Worm (Caenorhabditis elegans) whole organism, young adult: ENCODE results near the gene srab-18.

Experiments
- D2030.7 ChIP-seq: fragments of 200-800 bp; sonication (Bioruptor generic); IDR thresholded peaks from 2 replicates; pipeline ENCODE4 v1.3.6; 2022; ENCODE audit warnings: missing genetic modification reagents, missing genetic modification characterization, missing compliant biosample characterization
- ama-1 ChIP-seq, 3 experiments: fragments of 150-350 bp in 1 of 3; sonication (generic microtip) in 2 of 3; optimal IDR thresholded peaks; 2 replicates each; lab custom pipeline; 2014 to 2018; ENCODE audit warnings: missing biosample characterization in 2 of 3, missing genetic modification characterization in 2 of 3, missing genetic modification reagents in 2 of 3
- efl-1 ChIP-seq: fragments of 150-350 bp; optimal IDR thresholded peaks from 2 replicates; lab custom pipeline; 2014; ENCODE audit warnings: missing biosample characterization, missing genetic modification reagents, missing genetic modification characterization
- him-1 ChIP-seq: sonication (generic microtip); optimal IDR thresholded peaks from 2 replicates; lab custom pipeline; 2016; ENCODE audit warnings: missing genotype, missing genetic modification reagents, missing genetic modification characterization, missing compliant biosample characterization
- snpc-4 ChIP-seq, 5 experiments: fragments of 150-350 bp in 1 of 5; sonication (generic microtip) in 4 of 5; optimal IDR thresholded peaks; 2 replicates each; lab custom pipeline; 2014 to 2018; ENCODE audit warnings: missing genetic modification characterization in 5 of 5, missing biosample characterization in 3 of 5, antibody characterized with exemption in 2 of 5, mild to moderate bottlenecking in 2 of 5, missing compliant biosample characterization in 2 of 5, missing genotype in 2 of 5, moderate library complexity in 2 of 5, missing genetic modification reagents in 1 of 5
- tbx-9 ChIP-seq: sonication (generic microtip); optimal IDR thresholded peaks from 2 replicates; lab custom pipeline; 2016; ENCODE audit warnings: borderline replicate concordance, missing genetic modification characterization, inconsistent platforms, missing compliant biosample characterization
- unc-62 ChIP-seq: fragments of 150-350 bp; optimal IDR thresholded peaks from 2 replicates; lab custom pipeline; 2014; ENCODE audit warnings: missing biosample characterization, missing genetic modification reagents, missing genetic modification characterization

ce11 chrV:9918410-9918809 lies 47.2 kb upstream of the srab-18 start, which contains the start of gene C50H2.5:
- TF ChIP-seq snpc-4 (GFP tag; optimal IDR thresholded peaks at IDR 0.05; lab: Kevin White, UChicago), result no peak
- TF ChIP-seq snpc-4 (tag; optimal IDR thresholded peaks at IDR 0.05; lab: Kevin White, UChicago), result no peak
- no peak for TF ChIP-seq him-1 (tag; lab: Kevin White, UChicago)
- TF ChIP-seq ama-1 (optimal IDR thresholded peaks at IDR 0.05; lab: Kevin White, UChicago), result no peak
- no peak for TF ChIP-seq ama-1 (GFP tag; optimal IDR thresholded peaks at IDR 0.05; lab: Kevin White, UChicago)
- TF ChIP-seq D2030.7 (GFP tag; lab: Robert Waterston, UW), result no peak
- TF ChIP-seq efl-1 (GFP tag; lab: Kevin White, UChicago), result no peak
- TF ChIP-seq tbx-9, result no peak
- no peak for TF ChIP-seq unc-62 (GFP tag; lab: Kevin White, UChicago)
